Worm (Caenorhabditis elegans): ENCODE data around the gene unc-69.

Gene unc-69

ce11 chrIII:10354591-10354990 is 35.9 kb downstream of the unc-69 start:
- TF ChIP-seq dve-1 (tag; optimal IDR thresholded peaks at IDR 0.05; ENCODE audit: insufficient read depth) (peak; percentile 60), aha-1 (tag) (peak; percentile 83), F44E2.7 (GFP tag; IDR thresholded peaks at IDR 0.05) (no peak), nhr-77 (tag; optimal IDR thresholded peaks at IDR 0.05) (peak; percentile 34), T20F7.1 (GFP tag; optimal IDR thresholded peaks at IDR 0.05) (no peak), duxl-1 (tag; optimal IDR thresholded peaks at IDR 0.05; ENCODE audit: poor library complexity) (peak; percentile 32), zfp-3 (GFP tag; conservative IDR thresholded peaks at IDR 0.05) (0 out of 2 replicates have a peak, but pooled peaks have one; percentile 49), daf-16 (GFP tag; optimal IDR thresholded peaks at IDR 0.05) (peak in 1 of 2 experiments; percentile 6), daf-16 (tag; optimal IDR thresholded peaks at IDR 0.05) (peak; percentile 63)

ce11 chrIII:10355382-10355781 is 36.6 kb downstream of the unc-69 start, which contains the start of gene spp-1:
spp-1 (minus strand) TSS chrIII:10355668.
- TF ChIP-seq zfp-2 (tag; optimal IDR thresholded peaks at IDR 0.05) = no peak
- no peak for TF ChIP-seq R02D3.7 (tag; optimal IDR thresholded peaks at IDR 0.05)
- TF ChIP-seq ZK546.5 (tag; optimal IDR thresholded peaks at IDR 0.05) = no peak
- TF ChIP-seq Y105C5A.15 (GFP tag; IDR thresholded peaks at IDR 0.05) = no peak
- no peak for TF ChIP-seq F44E2.7 (GFP tag; IDR thresholded peaks at IDR 0.05)
- TF ChIP-seq nhr-11 (tag; optimal IDR thresholded peaks at IDR 0.05) = no peak
- TF ChIP-seq hlh-11 (tag; optimal IDR thresholded peaks at IDR 0.05) = peak; percentile 84
- no peak for TF ChIP-seq F26F4.8 (GFP tag; conservative IDR thresholded peaks at IDR 0.05)
- TF ChIP-seq daf-19 (GFP tag; conservative IDR thresholded peaks at IDR 0.05) = no peak
- TF ChIP-seq lin-1 (GFP tag; IDR thresholded peaks at IDR 0.05) = no peak
- TF ChIP-seq ctbp-1 (GFP tag; IDR thresholded peaks at IDR 0.05) = no peak
- no peak; the same call in none of the 2 replicates for TF ChIP-seq T26A8.4 (GFP tag; IDR thresholded peaks at IDR 0.05)
- TF ChIP-seq zag-1 (tag; optimal IDR thresholded peaks at IDR 0.05) = no peak
- TF ChIP-seq snpc-4 (tag; optimal IDR thresholded peaks at IDR 0.05) = no peak
- peak; percentile 43 for TF ChIP-seq hlh-30 (tag; optimal IDR thresholded peaks at IDR 0.05; ENCODE audit: insufficient read depth)
- TF ChIP-seq dmd-9 (GFP tag; IDR thresholded peaks at IDR 0.05) = no peak
- TF ChIP-seq nhr-102 (tag; optimal IDR thresholded peaks at IDR 0.05) = peak; percentile 22
- no peak for TF ChIP-seq nhr-111 (GFP tag; optimal IDR thresholded peaks at IDR 0.05)
- TF ChIP-seq attf-4 (tag; optimal IDR thresholded peaks at IDR 0.05) = no peak
- peak; percentile 4 for TF ChIP-seq nhr-77 (tag; optimal IDR thresholded peaks at IDR 0.05)
- TF ChIP-seq F10B5.3 (tag; optimal IDR thresholded peaks at IDR 0.05) = no peak
- no peak for TF ChIP-seq mxl-2 (GFP tag; conservative IDR thresholded peaks at IDR 0.05)
- TF ChIP-seq duxl-1 (tag; optimal IDR thresholded peaks at IDR 0.05; ENCODE audit: poor library complexity) = no peak
- no peak for TF ChIP-seq lir-3 (tag; optimal IDR thresholded peaks at IDR 0.05)
- TF ChIP-seq zfp-3 (GFP tag; conservative IDR thresholded peaks at IDR 0.05) = no peak
- TF ChIP-seq vab-7 (GFP tag; IDR thresholded peaks at IDR 0.05) = no peak
- TF ChIP-seq nhr-25 (tag; optimal IDR thresholded peaks at IDR 0.05; ENCODE audit: borderline replicate concordance, insufficient read depth) = no peak
- TF ChIP-seq unc-39 (tag; optimal IDR thresholded peaks at IDR 0.05) = no peak
- peak; percentile 67 for TF ChIP-seq dmd-6 (GFP tag; IDR thresholded peaks at IDR 0.05)
- TF ChIP-seq skn-1 (tag; optimal IDR thresholded peaks at IDR 0.05) = no peak
- TF ChIP-seq F37D6.2 (tag; optimal IDR thresholded peaks at IDR 0.05) = no peak
- no peak for TF ChIP-seq nhr-237 (tag; optimal IDR thresholded peaks at IDR 0.05)
- no peak for TF ChIP-seq sdz-12 (GFP tag; optimal IDR thresholded peaks at IDR 0.05)
- no peak for TF ChIP-seq ztf-7 (tag; optimal IDR thresholded peaks at IDR 0.05)
- peak; percentile 57 for TF ChIP-seq nhr-48 (tag; optimal IDR thresholded peaks at IDR 0.05)
- TF ChIP-seq tag-97 (GFP tag; IDR thresholded peaks at IDR 0.05) = no peak
- TF ChIP-seq set-16 (GFP tag; IDR thresholded peaks at IDR 0.05) = no peak
- TF ChIP-seq egl-27 (tag; optimal IDR thresholded peaks at IDR 0.05) = no peak
- no peak for TF ChIP-seq lin-39 (tag; optimal IDR thresholded peaks at IDR 0.05)
- TF ChIP-seq zip-2 (tag; optimal IDR thresholded peaks at IDR 0.05) = no peak
- TF ChIP-seq unc-130 (GFP tag; optimal IDR thresholded peaks at IDR 0.05) = no peak
- TF ChIP-seq Y75B8A.6 (GFP tag; IDR thresholded peaks at IDR 0.05) = no peak
- no peak for TF ChIP-seq hif-1 (tag; optimal IDR thresholded peaks at IDR 0.05)
- no peak for TF ChIP-seq rbr-2 (tag; optimal IDR thresholded peaks at IDR 0.05)
- TF ChIP-seq saeg-2 (GFP tag; IDR thresholded peaks at IDR 0.05) = no peak
